Fruit fly (Drosophila melanogaster): ENCODE data around the gene Ogg1.

Ogg1 gene

dm6 chrX:8650631-8651133, 39.4 kb upstream of the Ogg1 start, which contains the start of gene oc (continued):
- TF ChIP-seq CG7271 (tag; optimal IDR thresholded peaks at IDR 0.05) (no peak), Kr (GFP tag; optimal IDR thresholded peaks at IDR 0.05) (no peak), CG8388 (GFP tag; optimal IDR thresholded peaks at IDR 0.05) (no peak), Jarid2 (GFP tag; optimal IDR thresholded peaks at IDR 0.05) (peak; percentile 75), CG10543 (GFP tag; optimal IDR thresholded peaks at IDR 0.05) (peak; percentile 63), CG6813 (GFP tag; optimal IDR thresholded peaks at IDR 0.05) (no peak), p53 (GFP tag; optimal IDR thresholded peaks at IDR 0.05) (peak; percentile 34), dan (GFP tag; IDR thresholded peaks at IDR 0.05) (no peak), CG7839 (tag; optimal IDR thresholded peaks at IDR 0.05) (no peak), CG11247 (GFP tag; IDR thresholded peaks at IDR 0.05) (no peak), CG6854 (GFP tag; optimal IDR thresholded peaks at IDR 0.05) (no peak), Hsf (GFP tag; optimal IDR thresholded peaks at IDR 0.05) (no peak), zfh2 (GFP tag; optimal IDR thresholded peaks at IDR 0.05) (no peak), HmgZ (tag; optimal IDR thresholded peaks at IDR 0.05) (peak; percentile 64), lab (GFP tag; optimal IDR thresholded peaks at IDR 0.05) (no peak), CG7786 (GFP tag; optimal IDR thresholded peaks at IDR 0.05) (no peak), CG8924 (tag; optimal IDR thresholded peaks at IDR 0.05) (peak; percentile 68), Rfx (GFP tag; IDR thresholded peaks at IDR 0.05) (0 out of 2 replicates have a peak, but pooled peaks have one; percentile 17), CG7745 (tag; optimal IDR thresholded peaks at IDR 0.05) (no peak), CG12769 (tag; optimal IDR thresholded peaks at IDR 0.05) (no peak), Six4 (GFP tag; optimal IDR thresholded peaks at IDR 0.05) (no peak), CG3995 (GFP tag; optimal IDR thresholded peaks at IDR 0.05) (no peak), D19B (GFP tag; optimal IDR thresholded peaks at IDR 0.05) (no peak), chn (GFP tag; optimal IDR thresholded peaks at IDR 0.05) (no peak), pzg (GFP tag; optimal IDR thresholded peaks at IDR 0.05) (no peak), Bgb (GFP tag; IDR thresholded peaks at IDR 0.05; ENCODE audit: partially characterized antibody) (peak; percentile 26; the same call in 1 of the 2 replicates), so (GFP tag; IDR thresholded peaks at IDR 0.05) (no peak), lbe (GFP tag; optimal IDR thresholded peaks at IDR 0.05) (no peak), inv (GFP tag; IDR thresholded peaks at IDR 0.05; ENCODE audit: partially characterized antibody) (0 out of 2 replicates have a peak, but pooled peaks have one; percentile 21), CG4617 (GFP tag; optimal IDR thresholded peaks at IDR 0.05; ENCODE audit: borderline replicate concordance) (no peak), Lpt (GFP tag; optimal IDR thresholded peaks at IDR 0.05) (no peak), fd102C (GFP tag; optimal IDR thresholded peaks at IDR 0.05) (no peak), crc (GFP tag; optimal IDR thresholded peaks at IDR 0.05) (no peak), CG10147 (GFP tag; optimal IDR thresholded peaks at IDR 0.05) (no peak), CTCF (GFP tag; optimal IDR thresholded peaks at IDR 0.05) (no peak), CG1529 (GFP tag; optimal IDR thresholded peaks at IDR 0.05) (no peak), CG5245 (GFP tag; optimal IDR thresholded peaks at IDR 0.05) (no peak), cg (GFP tag; optimal IDR thresholded peaks at IDR 0.05) (peak; percentile 99), yki (optimal IDR thresholded peaks at IDR 0.05) (peak; percentile 59), CG10565 (GFP tag; optimal IDR thresholded peaks at IDR 0.05) (no peak), CG8359 (GFP tag; optimal IDR thresholded peaks at IDR 0.05; ENCODE audit: borderline replicate concordance) (peak; percentile 12), tio (GFP tag; optimal IDR thresholded peaks at IDR 0.05) (no peak), CG6654 (GFP tag; optimal IDR thresholded peaks at IDR 0.05) (no peak), disco-r (GFP tag; optimal IDR thresholded peaks at IDR 0.05) (peak; percentile 44), CG9437 (GFP tag; optimal IDR thresholded peaks at IDR 0.05) (no peak), CG15073 (GFP tag; optimal IDR thresholded peaks at IDR 0.05) (no peak), row (GFP tag; IDR thresholded peaks at IDR 0.05) (no peak), CG9797 (GFP tag; optimal IDR thresholded peaks at IDR 0.05) (no peak), Elba2 (GFP tag; optimal IDR thresholded peaks at IDR 0.05) (no peak), MTF-1 (GFP tag; optimal IDR thresholded peaks at IDR 0.05; ENCODE audit: borderline replicate concordance) (no peak), pita (GFP tag; optimal IDR thresholded peaks at IDR 0.05) (no peak)
